Worm (Caenorhabditis elegans) whole organism, midembryonic: ENCODE measurements around the gene F33G12.6.

Source experiments
- T22C8.4 ChIP-seq: fragments of 200-800 bp; sonication (Bioruptor generic); IDR thresholded peaks from 2 replicates; pipeline ENCODE4 v1.3.6; 2022; ENCODE audit warnings: missing genetic modification characterization, missing compliant biosample characterization
- cog-1 ChIP-seq: sonication (generic microtip); optimal IDR thresholded peaks from 2 replicates; lab custom pipeline; 2016; ENCODE audit warnings: missing genetic modification characterization, missing compliant biosample characterization
- flt-1 ChIP-seq: fragments of 200-800 bp; sonication (Bioruptor generic); IDR thresholded peaks from 2 replicates; pipeline ENCODE4 v1.3.6; 2022; ENCODE audit warnings: missing genetic modification characterization, missing compliant biosample characterization
- klf-2 ChIP-seq: fragments of 200-800 bp; sonication (Bioruptor generic); conservative IDR thresholded peaks from 2 replicates; pipeline ENCODE4 v1.3.6; 2022; ENCODE audit warnings: missing genetic modification reagents, missing genetic modification characterization, missing compliant biosample characterization
- med-1 ChIP-seq: sonication (generic microtip); optimal IDR thresholded peaks from 2 replicates; lab custom pipeline; 2017; ENCODE audit warnings: missing genetic modification characterization, mild to moderate bottlenecking, missing compliant biosample characterization, antibody characterized with exemption, missing genetic modification reagents; ENCODE audit not compliant: insufficient read depth
- ref-1 ChIP-seq: fragments of 200-800 bp; sonication (Bioruptor generic); conservative IDR thresholded peaks from 2 replicates; pipeline ENCODE4 v1.3.6; 2022; ENCODE audit warnings: missing genetic modification reagents, missing genetic modification characterization, missing compliant biosample characterization
- tab-1 ChIP-seq: fragments of 200-800 bp; sonication (Bioruptor generic); IDR thresholded peaks from 2 replicates; pipeline ENCODE4 v1.3.6; 2022; ENCODE audit warnings: missing genetic modification characterization, missing compliant biosample characterization
- ztf-23 ChIP-seq: fragments of 200-800 bp; sonication (Bioruptor generic); IDR thresholded peaks from 2 replicates; pipeline ENCODE4 v1.3.6; 2022; ENCODE audit warnings: missing genetic modification reagents, missing genetic modification characterization, missing compliant biosample characterization
- ztf-29 ChIP-seq: fragments of 200-800 bp; sonication (Bioruptor generic); IDR thresholded peaks from 2 replicates; pipeline ENCODE4 v1.3.6; 2022; ENCODE audit warnings: missing genetic modification reagents, missing genetic modification characterization, missing compliant biosample characterization

F33G12.6 gene

DNA sequence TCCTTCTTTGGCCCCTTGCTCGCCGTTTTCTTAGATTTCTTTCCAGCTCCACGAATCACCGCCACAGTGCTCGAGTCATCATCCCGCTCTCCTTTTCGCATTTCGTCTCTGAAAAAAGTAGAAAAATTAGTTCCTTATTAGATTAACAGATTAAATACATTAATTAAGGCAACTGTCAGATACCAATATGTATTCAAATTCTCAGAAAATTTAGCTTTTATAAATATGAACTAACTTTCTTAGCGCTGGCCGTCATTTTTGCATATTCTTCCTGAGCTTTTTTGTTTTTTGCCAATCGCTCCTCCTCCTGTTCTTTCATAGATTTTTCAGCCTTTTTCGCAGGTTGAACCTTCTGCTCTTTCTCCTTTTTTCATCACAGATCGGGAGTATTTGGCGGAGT is 49.9 kb downstream of the F33G12.6 start, which contains the start of gene C04G6.6:
Gene C04G6.6 (minus strand): TSS at position 101 of the 400 bp plus-strand sequence.
- no peak for TF ChIP-seq med-1 (GFP tag; lab: Kevin White, UChicago)
- TF ChIP-seq ref-1 (GFP tag; lab: Robert Waterston, UW): no peak
- no peak for TF ChIP-seq klf-2 (GFP tag; lab: Robert Waterston, UW)
- TF ChIP-seq flt-1 (GFP tag; lab: Robert Waterston, UW): no peak

DNA sequence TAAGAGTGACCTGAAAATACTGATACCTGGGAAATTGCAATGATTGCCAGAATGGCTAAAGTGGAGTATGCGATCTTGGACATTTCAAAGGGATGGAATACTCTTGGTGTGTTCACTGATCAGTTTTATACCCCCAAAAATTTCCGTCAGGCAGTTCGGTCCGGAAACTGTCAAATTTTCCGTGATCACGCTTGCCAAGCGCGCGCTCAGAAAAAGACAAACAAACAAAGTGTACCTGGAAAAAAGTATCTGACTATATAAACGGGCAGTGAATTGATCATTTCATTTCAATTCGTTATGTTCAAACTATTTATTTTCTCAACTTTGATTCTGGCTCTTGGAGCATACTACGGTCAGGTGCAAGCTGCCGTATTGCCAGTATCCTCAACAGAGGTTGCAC is 52.0 kb downstream of the F33G12.6 start, which contains the start of the genes idpb-3 and idpb-1:
Gene idpb-3 (minus strand): TSS at position 101 of the 400 bp plus-strand sequence.
Gene idpb-1 (plus strand): TSS at position 284 of the 400 bp plus-strand sequence.
- TF ChIP-seq ztf-23 (GFP tag; lab: Robert Waterston, UW) (no peak), med-1 (GFP tag; lab: Kevin White, UChicago) (no peak), flt-1 (GFP tag; lab: Robert Waterston, UW) (no peak), ref-1 (GFP tag; lab: Robert Waterston, UW) (no peak), ztf-29 (GFP tag; lab: Robert Waterston, UW) (no peak), cog-1 (tag; lab: Kevin White, UChicago) (no peak), klf-2 (GFP tag; lab: Robert Waterston, UW) (no peak), tab-1 (GFP tag; lab: Robert Waterston, UW) (no peak), T22C8.4 (no peak)

DNA sequence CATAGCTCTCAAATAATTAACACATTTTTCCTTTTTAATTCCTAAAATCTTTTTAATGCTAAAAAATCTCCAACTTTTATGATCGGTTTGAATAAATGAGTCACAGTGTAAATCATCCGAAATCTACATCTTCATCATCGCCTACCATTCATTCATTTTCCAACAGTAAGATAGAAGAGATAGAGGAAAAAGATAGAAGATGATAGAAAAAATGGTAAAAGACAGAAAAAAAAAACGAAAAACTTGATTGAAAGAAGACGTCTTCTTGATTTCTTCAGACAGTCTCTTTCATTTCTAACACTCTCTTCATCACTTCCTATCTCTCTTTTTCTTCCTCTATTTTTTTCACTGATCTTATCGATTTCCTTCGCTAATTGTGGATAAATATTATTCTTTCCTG is 53.5 kb downstream of the F33G12.6 start:
- no peak for TF ChIP-seq flt-1 (GFP tag; lab: Robert Waterston, UW)
